Fruit fly (Drosophila melanogaster) S2 (cell line): Measurements from ENCODE around the gene CG7387.

Experiments used
- CG8478 ChIP-seq: fragments of >200 bp; optimal IDR thresholded peaks from 2 replicates; lab custom pipeline; 2018
- CTCF ChIP-seq, 2 experiments: fragments of >200 bp; optimal IDR thresholded peaks; 2 replicates each; lab custom pipeline; 2018

DNA sequence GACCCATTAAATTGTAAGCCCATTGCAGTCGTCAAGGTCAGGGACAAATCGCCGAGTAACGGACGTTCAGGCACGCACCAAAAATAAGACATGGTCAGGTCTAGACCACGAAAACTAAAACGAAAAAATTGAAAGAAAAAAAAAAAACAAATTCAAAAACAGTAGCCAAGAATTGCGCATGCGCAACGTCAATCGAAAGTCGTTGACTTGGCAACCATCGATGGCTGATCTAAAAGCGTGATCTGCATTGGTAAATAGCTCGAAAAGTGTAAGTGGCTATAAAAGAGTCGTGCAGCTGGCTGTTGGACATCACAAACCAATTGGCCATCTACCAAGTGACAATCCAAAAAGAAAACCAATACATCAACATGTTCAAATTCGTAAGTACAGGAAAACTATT lies 28.9 kb upstream of the CG7387 start, which contains the start of gene CG13678:
- TF ChIP-seq CTCF (optimal IDR thresholded peaks at IDR 0.05; lab: Kevin White, UChicago) (no peak), CG8478 (lab: Kevin White, UChicago) (no peak)
